Worm (Caenorhabditis elegans) whole organism, L3 larva: ENCODE data around the gene exc-13.

Experiments
- aly-2 ChIP-seq: fragments of 150-350 bp; optimal IDR thresholded peaks from 2 replicates; lab custom pipeline; 2014; ENCODE audit warnings: missing biosample characterization, missing genetic modification characterization
- fkh-10 ChIP-seq: sonication (generic microtip); optimal IDR thresholded peaks from 2 replicates; lab custom pipeline; 2017; ENCODE audit warnings: missing biosample characterization, missing genetic modification reagents, missing genetic modification characterization
- nhr-11 ChIP-seq: fragments of 150-350 bp; optimal IDR thresholded peaks from 2 replicates; lab custom pipeline; 2014; ENCODE audit warnings: missing biosample characterization, missing genetic modification characterization
- nhr-237 ChIP-seq: fragments of 150-350 bp; optimal IDR thresholded peaks from 2 replicates; lab custom pipeline; 2014; ENCODE audit warnings: missing biosample characterization, missing genetic modification characterization
- nhr-43 ChIP-seq: sonication (generic microtip); optimal IDR thresholded peaks from 2 replicates; lab custom pipeline; 2016; ENCODE audit warnings: mild to moderate bottlenecking, missing genetic modification characterization, missing compliant biosample characterization; ENCODE audit not compliant: poor library complexity, severe bottlenecking
- nhr-76 ChIP-seq: fragments of 150-350 bp; sonication (generic microtip); optimal IDR thresholded peaks from 5 replicates; lab custom pipeline; 2014; ENCODE audit warnings: missing biosample characterization, missing genetic modification characterization
- nhr-77 ChIP-seq: fragments of 150-350 bp; optimal IDR thresholded peaks from 2 replicates; lab custom pipeline; 2014; ENCODE audit warnings: missing biosample characterization, missing genetic modification characterization
- snpc-4 ChIP-seq: fragments of 150-350 bp; optimal IDR thresholded peaks from 2 replicates; lab custom pipeline; 2014; ENCODE audit warnings: missing biosample characterization, missing genetic modification characterization
- unc-62 ChIP-seq: fragments of 150-350 bp; sonication (generic microtip); optimal IDR thresholded peaks from 4 replicates; lab custom pipeline; 2014; ENCODE audit warnings: missing biosample characterization, missing genetic modification reagents, missing genetic modification characterization
- zag-1 ChIP-seq: fragments of 150-350 bp; optimal IDR thresholded peaks from 2 replicates; lab custom pipeline; 2014; ENCODE audit warnings: missing biosample characterization, missing genetic modification characterization
- ztf-11 ChIP-seq: fragments of 150-350 bp; optimal IDR thresholded peaks from 2 replicates; lab custom pipeline; 2014; ENCODE audit warnings: missing biosample characterization, missing genetic modification characterization
- ztf-4 ChIP-seq: fragments of 150-350 bp; optimal IDR thresholded peaks from 2 replicates; lab custom pipeline; 2014; ENCODE audit warnings: missing biosample characterization, missing genetic modification characterization

ce11 chrV:7387755-7388154 is 22.7 kb downstream of the exc-13 start, which contains the start of gene C02H6.3:
- TF ChIP-seq nhr-11 (tag; lab: Kevin White, UChicago) (no peak), zag-1 (tag; lab: Kevin White, UChicago) (no peak), fkh-10 (GFP tag; lab: Kevin White, UChicago) (no peak), unc-62 (GFP tag; lab: Kevin White, UChicago) (no peak), snpc-4 (no peak), nhr-77 (tag; lab: Kevin White, UChicago) (no peak), nhr-76 (no peak), ztf-4 (no peak), aly-2 (tag; lab: Kevin White, UChicago) (no peak), ztf-11 (no peak), nhr-237 (tag; lab: Kevin White, UChicago) (no peak), nhr-43 (no peak)
